Fruit fly (Drosophila melanogaster) whole organism, embryonic: ENCODE data around the gene Kaz-m1.
A peak's percentile ranks its signal among the peaks of the same experiment; 100 is the strongest.

Experiments
- Antp ChIP-seq: fragments of 200-800 bp; sonication (Bioruptor generic); optimal IDR thresholded peaks from 3 replicates; lab custom pipeline; 2016; ENCODE audit warnings: missing biosample characterization, missing genetic modification characterization
- Awh ChIP-seq: fragments of 200-800 bp; sonication (Bioruptor generic); IDR thresholded peaks from 2 replicates; pipeline ENCODE4, ENCODE4 v1.3.6; 2022; ENCODE audit warnings: missing biosample characterization, missing genetic modification characterization
- BtbVII ChIP-seq: fragments of 200-800 bp; sonication (Bioruptor generic); optimal IDR thresholded peaks from 3 replicates; lab custom pipeline; 2017; ENCODE audit warnings: missing biosample characterization, mild to moderate bottlenecking, missing genetic modification characterization
- CG10654 ChIP-seq: fragments of 200-800 bp; sonication (Bioruptor generic); optimal IDR thresholded peaks from 2 replicates; lab custom pipeline; 2016; ENCODE audit warnings: missing biosample characterization, missing genetic modification characterization
- CG1233 ChIP-seq: fragments of 200-800 bp; sonication (Bioruptor generic); optimal IDR thresholded peaks from 4 replicates; lab custom pipeline; 2018; ENCODE audit warnings: missing biosample characterization, mild to moderate bottlenecking, missing genetic modification characterization
- CG12391 ChIP-seq: fragments of 200-800 bp; sonication (Bioruptor generic); optimal IDR thresholded peaks from 3 replicates; lab custom pipeline; 2018; ENCODE audit warnings: missing biosample characterization, mild to moderate bottlenecking, missing genetic modification characterization, moderate library complexity
- CG14965 ChIP-seq: fragments of 200-800 bp; sonication (Bioruptor generic); optimal IDR thresholded peaks from 2 replicates; lab custom pipeline; 2016; ENCODE audit warnings: missing biosample characterization, missing genetic modification characterization, borderline replicate concordance
- CG1529 ChIP-seq: fragments of 200-800 bp; sonication (Bioruptor generic); optimal IDR thresholded peaks from 3 replicates; lab custom pipeline; 2018; ENCODE audit warnings: missing biosample characterization, missing genetic modification characterization
- CG1603 ChIP-seq: fragments of 200-800 bp; sonication (Bioruptor generic); optimal IDR thresholded peaks from 2 replicates; lab custom pipeline; 2019; ENCODE audit warnings: missing biosample characterization, mild to moderate bottlenecking, missing genetic modification characterization, moderate library complexity
- CG17186 ChIP-seq: fragments of 200-800 bp; sonication (Bioruptor generic); optimal IDR thresholded peaks from 3 replicates; lab custom pipeline; 2017; ENCODE audit warnings: missing biosample characterization, missing genetic modification reagents, missing genetic modification characterization
- CG17612 ChIP-seq: fragments of 200-800 bp; sonication (Bioruptor generic); IDR thresholded peaks from 2 replicates; pipeline ENCODE4 v1.3.6; 2022; ENCODE audit warnings: missing biosample characterization, missing genetic modification characterization
- CG2202 ChIP-seq: fragments of 200-800 bp; sonication (Bioruptor generic); optimal IDR thresholded peaks from 2 replicates; lab custom pipeline; 2018; ENCODE audit warnings: missing biosample characterization, mild to moderate bottlenecking, missing genetic modification characterization
- CG31224 ChIP-seq: fragments of 200-800 bp; sonication (Bioruptor generic); IDR thresholded peaks from 2 replicates; pipeline ENCODE4 v1.3.6; 2022; ENCODE audit warnings: missing biosample characterization, missing genetic modification characterization
- CG31365 ChIP-seq: fragments of 200-800 bp; sonication (Bioruptor generic); optimal IDR thresholded peaks from 2 replicates; lab custom pipeline; 2018; ENCODE audit warnings: missing biosample characterization, mild to moderate bottlenecking, missing genetic modification characterization
- CG3838 ChIP-seq: fragments of 200-800 bp; sonication (Bioruptor generic); optimal IDR thresholded peaks from 3 replicates; lab custom pipeline; 2016; ENCODE audit warnings: missing biosample characterization, missing genetic modification characterization
- CG4617 ChIP-seq: fragments of 200-800 bp; sonication (Bioruptor generic); optimal IDR thresholded peaks from 3 replicates; lab custom pipeline; 2016; ENCODE audit warnings: missing biosample characterization, missing genetic modification characterization, borderline replicate concordance
- CG5180 ChIP-seq: fragments of 200-800 bp; sonication (Bioruptor generic); optimal IDR thresholded peaks from 3 replicates; lab custom pipeline; 2017; ENCODE audit warnings: missing biosample characterization, missing genetic modification characterization, mild to moderate bottlenecking, moderate library complexity, missing genetic modification reagents
- CG5245 ChIP-seq: fragments of 200-800 bp; sonication (Bioruptor generic); optimal IDR thresholded peaks from 3 replicates; lab custom pipeline; 2016; ENCODE audit warnings: missing biosample characterization, missing genetic modification characterization
- CG6272 ChIP-seq: fragments of 200-800 bp; sonication (Bioruptor generic); IDR thresholded peaks from 2 replicates; pipeline ENCODE4 v1.3.6; 2022; ENCODE audit warnings: missing biosample characterization, missing genetic modification characterization
- CG7987 ChIP-seq: fragments of 200-800 bp; sonication (Bioruptor generic); optimal IDR thresholded peaks from 2 replicates; lab custom pipeline; 2018; ENCODE audit warnings: missing biosample characterization, mild to moderate bottlenecking, missing genetic modification characterization, moderate library complexity
- CG8478 ChIP-seq: fragments of >200 bp; optimal IDR thresholded peaks from 2 replicates; lab custom pipeline; 2018
- D ChIP-seq, 2 experiments: fragments of 200-800 bp in 1 of 2; fragments of >200 bp in 1 of 2; sonication (Bioruptor generic) in 1 of 2; optimal IDR thresholded peaks; 2 replicates in 1 of 2; 3 replicates in 1 of 2; lab custom pipeline; 2017; ENCODE audit warnings: mild to moderate bottlenecking in 1 of 2, missing biosample characterization in 1 of 2, missing genetic modification characterization in 1 of 2, missing genetic modification reagents in 1 of 2
- Dek ChIP-seq: fragments of 200-800 bp; sonication (Bioruptor generic); optimal IDR thresholded peaks from 3 replicates; lab custom pipeline; 2019; ENCODE audit warnings: missing biosample characterization, mild to moderate bottlenecking, missing genetic modification characterization, moderate library complexity
- Drgx ChIP-seq: fragments of 200-800 bp; sonication (Bioruptor generic); IDR thresholded peaks from 2 replicates; pipeline ENCODE4 v1.3.6; 2022; ENCODE audit warnings: missing biosample characterization, missing genetic modification characterization
- HLHmδ ChIP-seq: fragments of 200-800 bp; sonication (Bioruptor generic); optimal IDR thresholded peaks from 2 replicates; lab custom pipeline; 2018; ENCODE audit warnings: missing biosample characterization, mild to moderate bottlenecking, missing genetic modification characterization, moderate library complexity
- Hr51 ChIP-seq, 2 experiments: fragments of 200-800 bp; sonication (Bioruptor generic); optimal IDR thresholded peaks; 2 replicates in 1 of 2; 3 replicates in 1 of 2; lab custom pipeline; 2016 to 2018; ENCODE audit warnings: missing biosample characterization in 2 of 2, missing genetic modification characterization in 2 of 2, mild to moderate bottlenecking in 1 of 2, moderate library complexity in 1 of 2
- MBD-R2 ChIP-seq: fragments of 200-800 bp; sonication (Bioruptor generic); IDR thresholded peaks from 2 replicates; pipeline ENCODE4 v1.3.6; 2022; ENCODE audit warnings: missing biosample characterization, missing genetic modification characterization
- Med ChIP-seq: fragments of 200-800 bp; sonication (Bioruptor generic); peaks from one replicate; lab custom pipeline; 2016; ENCODE audit warnings: missing biosample characterization, missing genetic modification characterization, mild to moderate bottlenecking, inconsistent platforms, moderate library complexity
- NFAT ChIP-seq: fragments of 200-800 bp; sonication (Bioruptor generic); IDR thresholded peaks from 2 replicates; pipeline ENCODE4 v1.3.6; 2022; ENCODE audit warnings: missing biosample characterization, missing genetic modification characterization
- Sox102F ChIP-seq: fragments of 200-800 bp; sonication (Bioruptor generic); optimal IDR thresholded peaks from 2 replicates; lab custom pipeline; 2018; ENCODE audit warnings: missing biosample characterization, mild to moderate bottlenecking, missing genetic modification characterization, moderate library complexity
- Stat92E ChIP-seq, 3 experiments: fragments of >200 bp in 2 of 3; fragments of 200-800 bp in 1 of 3; sonication (Bioruptor generic) in 1 of 3; optimal IDR thresholded peaks; 2 replicates each; lab custom pipeline; 2017 to 2019; ENCODE audit warnings: missing biosample characterization in 3 of 3, missing genetic modification characterization in 3 of 3, mild to moderate bottlenecking in 1 of 3, moderate library complexity in 1 of 3
- al ChIP-seq: fragments of 200-800 bp; sonication (Bioruptor generic); IDR thresholded peaks from 2 replicates; pipeline ENCODE4 v1.3.6; 2022; ENCODE audit warnings: missing biosample characterization, missing genetic modification characterization
- aop ChIP-seq: fragments of 200-800 bp; sonication (Bioruptor generic); IDR thresholded peaks from 2 replicates; pipeline ENCODE4 v1.3.6; 2022; ENCODE audit warnings: missing biosample characterization, missing genetic modification characterization
- ap ChIP-seq: fragments of 200-800 bp; sonication (Bioruptor generic); IDR thresholded peaks from 2 replicates; pipeline ENCODE4 v1.3.6; 2022; ENCODE audit warnings: missing biosample characterization, missing genetic modification characterization
- chif ChIP-seq, 2 experiments: fragments of 200-800 bp; sonication (Bioruptor generic); optimal IDR thresholded peaks; 3 replicates each; lab custom pipeline; 2016; ENCODE audit warnings: missing biosample characterization in 2 of 2, missing genetic modification characterization in 2 of 2
- crol ChIP-seq: fragments of 200-800 bp; sonication (Bioruptor generic); IDR thresholded peaks from 2 replicates; pipeline ENCODE4 v1.3.6; 2022; ENCODE audit warnings: missing biosample characterization, missing genetic modification characterization
- fu2 ChIP-seq: fragments of 200-800 bp; sonication (Bioruptor generic); optimal IDR thresholded peaks from 2 replicates; lab custom pipeline; 2016; ENCODE audit warnings: missing biosample characterization, missing genetic modification characterization
- gcm2 ChIP-seq: fragments of 200-800 bp; sonication (Bioruptor generic); optimal IDR thresholded peaks from 2 replicates; lab custom pipeline; 2016; ENCODE audit warnings: missing biosample characterization, missing genetic modification characterization
- gro ChIP-seq: fragments of 200-800 bp; sonication (Bioruptor generic); optimal IDR thresholded peaks from 2 replicates; lab custom pipeline; 2016; ENCODE audit warnings: missing biosample characterization, missing genetic modification characterization
- kni ChIP-seq: fragments of 200-800 bp; sonication (Bioruptor generic); optimal IDR thresholded peaks from 3 replicates; lab custom pipeline; 2017; ENCODE audit warnings: mild to moderate bottlenecking, missing biosample characterization, missing genetic modification reagents, missing genetic modification characterization
- lov ChIP-seq, 2 experiments: fragments of 200-800 bp in 1 of 2; fragments of >200 bp in 1 of 2; sonication (Bioruptor generic) in 1 of 2; IDR thresholded peaks in 1 of 2; optimal IDR thresholded peaks in 1 of 2; 2 replicates in 1 of 2; 3 replicates in 1 of 2; pipeline versions ENCODE4 v1.3.6 to Lab custom; 2017 to 2022; ENCODE audit warnings: missing biosample characterization in 1 of 2, missing genetic modification characterization in 1 of 2
- pros ChIP-seq: fragments of 200-800 bp; sonication (Bioruptor generic); optimal IDR thresholded peaks from 3 replicates; lab custom pipeline; 2019; ENCODE audit warnings: missing biosample characterization, mild to moderate bottlenecking, missing genetic modification characterization, moderate library complexity
- rib ChIP-seq: fragments of 200-800 bp; sonication (Bioruptor generic); IDR thresholded peaks from 2 replicates; pipeline ENCODE4 v1.3.6; 2022; ENCODE audit warnings: missing biosample characterization, missing genetic modification characterization
- sim ChIP-seq: fragments of 200-800 bp; sonication (Bioruptor generic); IDR thresholded peaks from 2 replicates; pipeline ENCODE4 v1.3.6; 2022; ENCODE audit warnings: missing biosample characterization, missing genetic modification characterization
- sr ChIP-seq: fragments of 200-800 bp; sonication (Bioruptor generic); IDR thresholded peaks from 3 replicates; pipeline ENCODE4 v1.3.6; 2022; ENCODE audit warnings: missing biosample characterization, missing genetic modification characterization
- trem ChIP-seq: fragments of 200-800 bp; optimal IDR thresholded peaks from 3 replicates; lab custom pipeline; 2019; ENCODE audit warnings: missing biosample characterization, mild to moderate bottlenecking, missing genetic modification characterization, moderate library complexity
- wor ChIP-seq: fragments of 200-800 bp; sonication (Bioruptor generic); IDR thresholded peaks from 2 replicates; pipeline ENCODE4 v1.3.6; 2022; ENCODE audit warnings: missing biosample characterization, missing genetic modification characterization

Gene Kaz-m1

dm6 chr3R:26011542-26011941 is 3.0 kb upstream of the Kaz-m1 start (continued):
- TF ChIP-seq CG4617 (GFP tag; lab: Kevin White, UChicago) (no peak), gro (GFP tag; lab: Kevin White, UChicago) (no peak), NFAT (GFP tag; lab: Robert Waterston, UW) (no peak), Awh (GFP tag; lab: Robert Waterston, UW) (no peak), sim (GFP tag; lab: Robert Waterston, UW) (no peak), CG1603 (peak; percentile 43), aop (GFP tag; lab: Robert Waterston, UW) (no peak), CG7987 (GFP tag; lab: Kevin White, UChicago) (peak; percentile 65), trem (tag; lab: Kevin White, UChicago) (no peak), chif (GFP tag; optimal IDR thresholded peaks at IDR 0.05; lab: Kevin White, UChicago) (no peak), CG1233 (GFP tag; lab: Kevin White, UChicago) (peak; percentile 63), Dek (no peak), BtbVII (no peak), crol (GFP tag; lab: Robert Waterston, UW) (no peak), CG17186 (GFP tag; lab: Kevin White, UChicago) (no peak), MBD-R2 (no peak), CG1529 (peak; percentile 18), CG5245 (GFP tag; lab: Kevin White, UChicago) (no peak)

- peak; percentile 11 for TF ChIP-seq Med (GFP tag; lab: Kevin White, UChicago)
- peak; percentile 14 for TF ChIP-seq HLHmδ (GFP tag; lab: Kevin White, UChicago)
- TF ChIP-seq lov (optimal IDR thresholded peaks at IDR 0.05; lab: Kevin White, UChicago): no peak
- 0 out of 3 replicates have a peak, but pooled peaks have one; percentile 30 for TF ChIP-seq lov (GFP tag; IDR thresholded peaks at IDR 0.05; lab: Robert Waterston, UW)
- TF ChIP-seq pros: peak; percentile 13
- TF ChIP-seq Drgx (GFP tag; lab: Robert Waterston, UW): 0 out of 2 replicates have a peak, but pooled peaks have one; percentile 29
- TF ChIP-seq D (optimal IDR thresholded peaks at IDR 0.05; lab: Kevin White, UChicago): peak; percentile 46
- TF ChIP-seq D (GFP tag; optimal IDR thresholded peaks at IDR 0.05; lab: Kevin White, UChicago): no peak
- TF ChIP-seq CG8478 (lab: Kevin White, UChicago): no peak
- TF ChIP-seq kni (GFP tag; lab: Kevin White, UChicago): peak; percentile 53
- no peak for TF ChIP-seq CG31224 (GFP tag; lab: Robert Waterston, UW)
These were observed 2.2 kb upstream of the Kaz-m1 start for dm6 chr3R:26012288-26012687.

- TF ChIP-seq CG17612 (GFP tag; lab: Robert Waterston, UW) (no peak), CG12391 (peak; percentile 66), gcm2 (GFP tag; lab: Kevin White, UChicago) (no peak), CG3838 (GFP tag; lab: Kevin White, UChicago) (no peak), CG10654 (GFP tag; lab: Kevin White, UChicago) (no peak), rib (GFP tag; lab: Robert Waterston, UW) (no peak), al (GFP tag; lab: Robert Waterston, UW) (no peak), Hr51 (GFP tag; optimal IDR thresholded peaks at IDR 0.05; lab: Kevin White, UChicago) (no peak), CG14965 (GFP tag; lab: Kevin White, UChicago) (no peak), CG2202 (tag; lab: Kevin White, UChicago) (peak; percentile 54), CG5180 (no peak), CG31365 (tag; lab: Kevin White, UChicago) (no peak), Stat92E (GFP tag; optimal IDR thresholded peaks at IDR 0.05; lab: Kevin White, UChicago) (no peak), ap (GFP tag; lab: Robert Waterston, UW) (no peak), Sox102F (GFP tag; lab: Kevin White, UChicago) (peak; percentile 15), CG6272 (GFP tag; lab: Robert Waterston, UW) (no peak), sr (no peak), fu2 (no peak), wor (GFP tag; lab: Robert Waterston, UW) (no peak), Antp (GFP tag; lab: Kevin White, UChicago) (no peak)
These were observed 1.5 kb upstream of the Kaz-m1 start for dm6 chr3R:26012801-26013663.
